Fruit fly (Drosophila melanogaster): Measurements from ENCODE around the gene Zip71B.

Gene Zip71B

dm6 chr3L:14976026-14976425 lies 16.1 kb upstream of the Zip71B start:
- TF ChIP-seq insv (optimal IDR thresholded peaks at IDR 0.05), result no peak
- no peak for TF ChIP-seq psq (optimal IDR thresholded peaks at IDR 0.05)
- TF ChIP-seq Myc (optimal IDR thresholded peaks at IDR 0.05), result no peak
- TF ChIP-seq ttk (optimal IDR thresholded peaks at IDR 0.05), result no peak
- TF ChIP-seq h (optimal IDR thresholded peaks at IDR 0.05), result no peak
- TF ChIP-seq Sin3A (optimal IDR thresholded peaks at IDR 0.05), result no peak

dm6 chr3L:14977536-14978495 lies 14.3 kb upstream of the Zip71B start:
- TF ChIP-seq h (optimal IDR thresholded peaks at IDR 0.05) (no peak), Myc (optimal IDR thresholded peaks at IDR 0.05) (no peak), ttk (optimal IDR thresholded peaks at IDR 0.05) (no peak), Sin3A (optimal IDR thresholded peaks at IDR 0.05) (no peak), psq (optimal IDR thresholded peaks at IDR 0.05) (no peak), insv (optimal IDR thresholded peaks at IDR 0.05) (no peak)

dm6 chr3L:14978496-14978894 lies 13.6 kb upstream of the Zip71B start:
- no peak for TF ChIP-seq insv (optimal IDR thresholded peaks at IDR 0.05)
- no peak for TF ChIP-seq h (optimal IDR thresholded peaks at IDR 0.05)
- no peak for TF ChIP-seq psq (optimal IDR thresholded peaks at IDR 0.05)
- TF ChIP-seq ttk (optimal IDR thresholded peaks at IDR 0.05), result no peak
- no peak for TF ChIP-seq Sin3A (optimal IDR thresholded peaks at IDR 0.05)
- TF ChIP-seq Myc (optimal IDR thresholded peaks at IDR 0.05), result no peak

- TF ChIP-seq h (optimal IDR thresholded peaks at IDR 0.05), result no peak
- TF ChIP-seq Sin3A (optimal IDR thresholded peaks at IDR 0.05), result no peak
- no peak for TF ChIP-seq ttk (optimal IDR thresholded peaks at IDR 0.05)
- TF ChIP-seq insv (optimal IDR thresholded peaks at IDR 0.05), result no peak
These were observed 12.8 kb upstream of the Zip71B start, which contains the start of gene CG3349 for dm6 chr3L:14979332-14979731. TSS of gene CG3349 (plus strand) at chr3L:14979620.

dm6 chr3L:14980038-14980437 lies 12.1 kb upstream of the Zip71B start:
- TF ChIP-seq psq (optimal IDR thresholded peaks at IDR 0.05) (no peak), Myc (optimal IDR thresholded peaks at IDR 0.05) (no peak), ttk (optimal IDR thresholded peaks at IDR 0.05) (no peak), Sin3A (optimal IDR thresholded peaks at IDR 0.05) (no peak), insv (optimal IDR thresholded peaks at IDR 0.05) (no peak), h (optimal IDR thresholded peaks at IDR 0.05) (no peak)

- TF ChIP-seq psq (optimal IDR thresholded peaks at IDR 0.05) (no peak), h (optimal IDR thresholded peaks at IDR 0.05) (no peak), Sin3A (optimal IDR thresholded peaks at IDR 0.05) (no peak), Myc (optimal IDR thresholded peaks at IDR 0.05) (no peak), insv (optimal IDR thresholded peaks at IDR 0.05) (no peak), ttk (optimal IDR thresholded peaks at IDR 0.05) (no peak)
These were observed 9.4 kb upstream of the Zip71B start, which contains the start of gene CG5114 for dm6 chr3L:14982675-14983084. TSS of gene CG5114 (plus strand) at chr3L:14982835.

dm6 chr3L:14984521-14985150 lies 7.5 kb upstream of the Zip71B start, which contains the start of gene mnd:
TSS of gene mnd (plus strand) at chr3L:14985100.
- TF ChIP-seq Sin3A (optimal IDR thresholded peaks at IDR 0.05) (no peak), ttk (optimal IDR thresholded peaks at IDR 0.05) (no peak), Myc (optimal IDR thresholded peaks at IDR 0.05) (no peak), h (optimal IDR thresholded peaks at IDR 0.05) (no peak), psq (optimal IDR thresholded peaks at IDR 0.05) (no peak), insv (optimal IDR thresholded peaks at IDR 0.05) (no peak)

- TF ChIP-seq ttk (optimal IDR thresholded peaks at IDR 0.05), result no peak
- TF ChIP-seq Myc (optimal IDR thresholded peaks at IDR 0.05), result no peak
- TF ChIP-seq insv (optimal IDR thresholded peaks at IDR 0.05), result no peak
- TF ChIP-seq psq (optimal IDR thresholded peaks at IDR 0.05), result no peak
- no peak for TF ChIP-seq Sin3A (optimal IDR thresholded peaks at IDR 0.05)
- no peak for TF ChIP-seq h (optimal IDR thresholded peaks at IDR 0.05)
These were observed 5.7 kb upstream of the Zip71B start for dm6 chr3L:14986340-14986916.

- TF ChIP-seq h (optimal IDR thresholded peaks at IDR 0.05) (no peak), Myc (optimal IDR thresholded peaks at IDR 0.05) (no peak), Sin3A (optimal IDR thresholded peaks at IDR 0.05) (no peak), insv (optimal IDR thresholded peaks at IDR 0.05) (no peak), psq (optimal IDR thresholded peaks at IDR 0.05) (no peak), ttk (optimal IDR thresholded peaks at IDR 0.05) (no peak)
These were observed 4.8 kb upstream of the Zip71B start for dm6 chr3L:14986984-14987896.

- TF ChIP-seq Sin3A (optimal IDR thresholded peaks at IDR 0.05) (no peak), h (optimal IDR thresholded peaks at IDR 0.05) (no peak), Myc (optimal IDR thresholded peaks at IDR 0.05) (no peak)
These were observed 3.9 kb upstream of the Zip71B start for dm6 chr3L:14988231-14988630.

dm6 chr3L:14989879-14990278 lies 2.2 kb upstream of the Zip71B start:
- TF ChIP-seq h (optimal IDR thresholded peaks at IDR 0.05), result no peak
- TF ChIP-seq psq (optimal IDR thresholded peaks at IDR 0.05), result no peak
- no peak for TF ChIP-seq Myc (optimal IDR thresholded peaks at IDR 0.05)
- no peak for TF ChIP-seq Sin3A (optimal IDR thresholded peaks at IDR 0.05)
- TF ChIP-seq ttk (optimal IDR thresholded peaks at IDR 0.05), result no peak
- TF ChIP-seq insv (optimal IDR thresholded peaks at IDR 0.05), result no peak
